Worm (Caenorhabditis elegans) whole organism, L4 larva: ENCODE measurements around the gene gsr-1.

Experiments used
- R02D3.7 ChIP-seq: fragments of 150-350 bp; sonication (generic microtip); optimal IDR thresholded peaks from 3 replicates; lab custom pipeline; 2014; ENCODE audit warnings: missing biosample characterization, missing genetic modification characterization
- attf-4 ChIP-seq: sonication (generic microtip); optimal IDR thresholded peaks from 3 replicates; lab custom pipeline; 2017; ENCODE audit warnings: missing biosample characterization, missing genetic modification characterization
- dpl-1 ChIP-seq: fragments of 150-350 bp; optimal IDR thresholded peaks from 2 replicates; lab custom pipeline; 2014; ENCODE audit warnings: missing biosample characterization, missing genetic modification reagents, missing genetic modification characterization
- egl-27 ChIP-seq: sonication (generic microtip); optimal IDR thresholded peaks from 3 replicates; lab custom pipeline; 2017; ENCODE audit warnings: missing biosample characterization, missing genetic modification reagents, missing genetic modification characterization
- fkh-10 ChIP-seq: fragments of 150-350 bp; optimal IDR thresholded peaks from 2 replicates; lab custom pipeline; 2014; ENCODE audit warnings: missing biosample characterization, missing genetic modification reagents, missing genetic modification characterization
- nhr-76 ChIP-seq: fragments of 150-350 bp; optimal IDR thresholded peaks from 2 replicates; lab custom pipeline; 2014; ENCODE audit warnings: missing biosample characterization, missing genetic modification characterization
- sdz-12 ChIP-seq: fragments of 200-800 bp; sonication (Bioruptor generic); optimal IDR thresholded peaks from 2 replicates; lab custom pipeline; 2018; ENCODE audit warnings: mild to moderate bottlenecking, missing genetic modification characterization, missing compliant biosample characterization
- skn-1 ChIP-seq: fragments of 150-350 bp; optimal IDR thresholded peaks from 2 replicates; lab custom pipeline; 2014; ENCODE audit warnings: missing biosample characterization, missing genetic modification characterization
- tag-97 ChIP-seq: fragments of 200-800 bp; sonication (Bioruptor generic); IDR thresholded peaks from 2 replicates; pipeline ENCODE4 v1.3.6; 2022; ENCODE audit warnings: missing genetic modification characterization, missing compliant biosample characterization
- zfp-3 ChIP-seq: fragments of 200-800 bp; sonication (Bioruptor generic); conservative IDR thresholded peaks from 2 replicates; pipeline ENCODE4 v1.3.6; 2022; ENCODE audit warnings: missing genetic modification reagents, missing genetic modification characterization, missing compliant biosample characterization
- zip-11 ChIP-seq: fragments of 200-800 bp; sonication (Bioruptor generic); IDR thresholded peaks from 2 replicates; pipeline ENCODE4 v1.3.6; 2022; ENCODE audit warnings: missing genetic modification characterization, missing compliant biosample characterization

DNA sequence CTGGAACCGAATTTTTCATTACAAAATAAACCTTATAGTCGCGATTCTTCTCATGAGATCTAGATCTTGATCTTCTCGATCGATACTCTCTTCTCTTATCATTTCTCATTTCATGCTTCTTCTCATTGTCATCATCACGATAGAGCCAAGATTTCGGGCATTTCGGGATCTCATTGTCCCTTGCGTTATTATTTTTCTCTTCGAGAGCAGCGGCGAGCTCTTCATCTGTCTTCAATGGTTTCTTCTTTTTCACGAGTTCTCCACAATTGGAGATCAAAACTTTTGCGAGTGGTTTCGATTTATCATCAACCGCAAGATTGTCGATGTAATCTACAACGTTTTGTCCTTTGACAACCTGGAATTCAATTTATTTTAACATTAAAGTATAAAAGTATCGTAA, 47.7 kb downstream of the gsr-1 start:
- no peak for TF ChIP-seq dpl-1 (GFP tag; lab: Kevin White, UChicago)
- TF ChIP-seq fkh-10 (GFP tag; lab: Kevin White, UChicago) = no peak
- TF ChIP-seq nhr-76 (tag; lab: Kevin White, UChicago) = no peak
- no peak for TF ChIP-seq attf-4 (tag; lab: Kevin White, UChicago)
- no peak for TF ChIP-seq tag-97 (GFP tag; lab: Robert Waterston, UW)
- TF ChIP-seq zip-11 (GFP tag; lab: Robert Waterston, UW) = no peak
- TF ChIP-seq egl-27 (tag; lab: Kevin White, UChicago) = no peak
- TF ChIP-seq sdz-12 (GFP tag; lab: Kevin White, UChicago) = no peak
- no peak for TF ChIP-seq skn-1
- no peak for TF ChIP-seq R02D3.7 (tag; lab: Kevin White, UChicago)
- TF ChIP-seq zfp-3 (GFP tag; lab: Robert Waterston, UW) = no peak
